Worm (Caenorhabditis elegans): ENCODE measurements around the gene cnc-9.
"Not testable (repeated sequence)": the region's sequence is repeated elsewhere in the genome, so short reads cannot be mapped to it uniquely, and the experiment has no call there.

ce11 chrV:7443480-7443879, 43.5 kb upstream of the cnc-9 start:
- TF ChIP-seq pag-3 (tag; optimal IDR thresholded peaks at IDR 0.05; ENCODE audit: borderline replicate concordance); lin-11 (tag; optimal IDR thresholded peaks at IDR 0.05); ceh-30 (tag; optimal IDR thresholded peaks at IDR 0.05); ceh-22 (tag; optimal IDR thresholded peaks at IDR 0.05); sox-4 (tag; optimal IDR thresholded peaks at IDR 0.05); dmd-4 (tag; optimal IDR thresholded peaks at IDR 0.05; ENCODE audit: borderline replicate concordance); rnt-1 (tag; optimal IDR thresholded peaks at IDR 0.05); C08G9.2 (tag; optimal IDR thresholded peaks at IDR 0.05): not testable (repeated sequence)
